Worm (Caenorhabditis elegans) whole organism, mixed stage, embryonic: Measurements from ENCODE around the gene K05F6.10.

ENCODE experiments used
- bed-3 ChIP-seq: fragments of 200-800 bp; sonication (Bioruptor generic); optimal IDR thresholded peaks from 3 replicates; lab custom pipeline; 2018; ENCODE audit warnings: mild to moderate bottlenecking, missing genetic modification characterization, moderate library complexity, missing compliant biosample characterization
- blmp-1 ChIP-seq: fragments of 150-350 bp; optimal IDR thresholded peaks from 2 replicates; lab custom pipeline; 2014; ENCODE audit warnings: missing biosample characterization, missing genetic modification characterization
- ceh-43 ChIP-seq: fragments of 200-800 bp; sonication (Bioruptor generic); optimal IDR thresholded peaks from 2 replicates; lab custom pipeline; 2018; ENCODE audit warnings: mild to moderate bottlenecking, missing genetic modification characterization, moderate library complexity, missing compliant biosample characterization
- ces-1 ChIP-seq: fragments of 150-350 bp; optimal IDR thresholded peaks from 2 replicates; lab custom pipeline; 2014; ENCODE audit warnings: missing biosample characterization, missing genetic modification reagents, missing genetic modification characterization
- nhr-28 ChIP-seq: fragments of 150-350 bp; optimal IDR thresholded peaks from 2 replicates; lab custom pipeline; 2014; ENCODE audit warnings: missing biosample characterization, missing genetic modification characterization
- unc-39 ChIP-seq: fragments of 150-350 bp; optimal IDR thresholded peaks from 2 replicates; lab custom pipeline; 2014; ENCODE audit warnings: missing biosample characterization, missing genetic modification characterization
- unc-62 ChIP-seq: fragments of 150-350 bp; optimal IDR thresholded peaks from 2 replicates; lab custom pipeline; 2014; ENCODE audit warnings: missing biosample characterization, missing genetic modification reagents, missing genetic modification characterization

ce11 chrII:1567646-1568045 is 8.3 kb downstream of the K05F6.10 start, which contains the start of gene K05F6.8:
- TF ChIP-seq unc-62 (GFP tag; lab: Kevin White, UChicago): no peak
- no peak for TF ChIP-seq unc-39 (tag; lab: Kevin White, UChicago)
- TF ChIP-seq nhr-28 (tag; lab: Kevin White, UChicago): no peak
- TF ChIP-seq blmp-1 (tag; lab: Kevin White, UChicago): no peak
- TF ChIP-seq ceh-43 (GFP tag; lab: Kevin White, UChicago): no peak
- no peak for TF ChIP-seq ces-1 (GFP tag; lab: Kevin White, UChicago)
- no peak for TF ChIP-seq bed-3 (GFP tag; lab: Kevin White, UChicago)
